Fruit fly (Drosophila melanogaster) Kc167 (cell line): Measurements from ENCODE around the gene Cdk7.

ENCODE experiments used
- Myc ChIP-seq: fragments of >200 bp; optimal IDR thresholded peaks from 2 replicates; lab custom pipeline; 2017; ENCODE audit warnings: missing external identifiers
- insv ChIP-seq: fragments of >200 bp; optimal IDR thresholded peaks from 3 replicates; lab custom pipeline; 2018; ENCODE audit warnings: missing external identifiers
- psq ChIP-seq: fragments of >200 bp; optimal IDR thresholded peaks from 2 replicates; lab custom pipeline; 2017; ENCODE audit warnings: missing external identifiers
- ttk ChIP-seq: sonication (Bioruptor generic); optimal IDR thresholded peaks from 2 replicates; lab custom pipeline; 2017; ENCODE audit warnings: missing external identifiers

- no peak for TF ChIP-seq psq (lab: Kevin White, UChicago)
- no peak for TF ChIP-seq insv (lab: Kevin White, UChicago)
- TF ChIP-seq Myc (lab: Kevin White, UChicago), result no peak
- TF ChIP-seq ttk (lab: Kevin White, UChicago), result no peak
Measured at dm6 chrX:5308963-5309362, at the start of gene Cdk7, which contains the start of gene snf.
